Fruit fly (Drosophila melanogaster): ENCODE results near the gene CG17283.

The CG17283 gene

DNA sequence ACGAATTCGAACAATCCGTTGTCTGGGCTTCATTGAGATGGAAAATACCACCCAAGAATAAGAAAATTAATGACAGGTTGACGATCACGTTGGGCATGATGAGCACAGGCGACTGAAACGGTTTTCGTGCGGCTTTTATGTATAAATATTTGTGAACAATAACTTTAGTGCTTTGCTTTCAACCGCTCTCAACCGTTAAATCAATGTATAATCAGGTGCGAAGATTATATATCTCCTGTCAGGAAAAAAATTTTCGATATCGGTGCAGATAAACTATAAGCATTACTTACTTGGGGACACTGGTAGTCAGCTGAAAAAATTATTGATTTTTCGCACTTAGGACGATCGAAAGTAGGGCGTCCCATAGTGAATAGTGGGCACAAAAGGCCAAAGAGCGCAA is 2.7 kb upstream of the CG17283 start, which contains the start of gene CG42823:
Gene CG42823, minus strand, starts transcription at position 101 of the 400 bp plus-strand sequence.
- TF ChIP-seq Vsx2 (GFP tag; optimal IDR thresholded peaks at IDR 0.05; ENCODE audit: partially characterized antibody) = no peak
- TF ChIP-seq foxo (GFP tag; optimal IDR thresholded peaks at IDR 0.05) = no peak
- TF ChIP-seq Mio (GFP tag; optimal IDR thresholded peaks at IDR 0.05) = no peak
- TF ChIP-seq HLH106 (tag; optimal IDR thresholded peaks at IDR 0.05) = no peak
- no peak for TF ChIP-seq tai (GFP tag; optimal IDR thresholded peaks at IDR 0.05)
- TF ChIP-seq Hr78 (GFP tag; optimal IDR thresholded peaks at IDR 0.05) = no peak
- no peak for TF ChIP-seq sage (GFP tag; optimal IDR thresholded peaks at IDR 0.05)
- TF ChIP-seq Dfd (GFP tag; optimal IDR thresholded peaks at IDR 0.05) = no peak
- TF ChIP-seq Rel (GFP tag; optimal IDR thresholded peaks at IDR 0.05) = no peak
- no peak for TF ChIP-seq Rel (tag; optimal IDR thresholded peaks at IDR 0.05)
- no peak for TF ChIP-seq dsf (GFP tag; optimal IDR thresholded peaks at IDR 0.05; ENCODE audit: borderline replicate concordance)
- no peak for TF ChIP-seq Dif (GFP tag; optimal IDR thresholded peaks at IDR 0.05; ENCODE audit: partially characterized antibody)
- TF ChIP-seq pan (optimal IDR thresholded peaks at IDR 0.05) = no peak
- no peak for TF ChIP-seq ey (GFP tag; optimal IDR thresholded peaks at IDR 0.05)
- TF ChIP-seq Hr83 (GFP tag; optimal IDR thresholded peaks at IDR 0.05; ENCODE audit: poor library complexity, severe bottlenecking) = no peak

DNA sequence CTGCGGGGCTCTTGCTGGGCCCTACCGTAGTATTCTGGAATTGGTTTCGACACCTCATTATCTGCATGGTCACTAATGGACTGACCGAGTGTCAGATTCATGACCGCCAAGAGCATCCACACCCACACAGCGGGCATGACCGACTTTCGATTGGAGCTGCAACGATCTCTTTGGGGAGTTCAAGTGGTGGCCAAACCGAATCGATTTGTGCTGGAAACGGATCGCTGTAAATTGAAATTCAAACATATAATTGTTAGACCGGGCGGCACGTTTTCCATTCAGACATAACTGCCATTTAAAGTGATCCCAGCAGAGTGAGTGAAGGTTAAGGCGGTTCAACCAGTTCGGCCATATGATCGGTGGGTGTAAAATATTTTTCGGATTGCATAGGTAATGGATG is 1.3 kb upstream of the CG17283 start, which contains the start of the genes CG42824 and CG42798:
Gene CG42824, minus strand, starts transcription at position 101 of the 400 bp plus-strand sequence.
Gene CG42798, plus strand, starts transcription at position 268 of the 400 bp plus-strand sequence.
- TF ChIP-seq N (GFP tag; optimal IDR thresholded peaks at IDR 0.05) = no peak
- no peak for TF ChIP-seq Rel (GFP tag; optimal IDR thresholded peaks at IDR 0.05)
- no peak for TF ChIP-seq Rel (tag; optimal IDR thresholded peaks at IDR 0.05)
- TF ChIP-seq HLH106 (tag; optimal IDR thresholded peaks at IDR 0.05) = no peak
- TF ChIP-seq h (GFP tag; optimal IDR thresholded peaks at IDR 0.05) = no peak
- TF ChIP-seq jim (GFP tag; optimal IDR thresholded peaks at IDR 0.05) = no peak
- no peak for TF ChIP-seq Dif (GFP tag; optimal IDR thresholded peaks at IDR 0.05; ENCODE audit: partially characterized antibody)
- no peak for TF ChIP-seq sage (GFP tag; optimal IDR thresholded peaks at IDR 0.05)
- no peak for TF ChIP-seq usp (GFP tag; optimal IDR thresholded peaks at IDR 0.05)
- no peak for TF ChIP-seq lola (GFP tag; optimal IDR thresholded peaks at IDR 0.05)
- TF ChIP-seq psq (GFP tag; optimal IDR thresholded peaks at IDR 0.05) = no peak
- TF ChIP-seq CG32264 (GFP tag; optimal IDR thresholded peaks at IDR 0.05) = no peak
- TF ChIP-seq sv (GFP tag; optimal IDR thresholded peaks at IDR 0.05) = no peak
- TF ChIP-seq CG9705 (GFP tag; optimal IDR thresholded peaks at IDR 0.05) = no peak

DNA sequence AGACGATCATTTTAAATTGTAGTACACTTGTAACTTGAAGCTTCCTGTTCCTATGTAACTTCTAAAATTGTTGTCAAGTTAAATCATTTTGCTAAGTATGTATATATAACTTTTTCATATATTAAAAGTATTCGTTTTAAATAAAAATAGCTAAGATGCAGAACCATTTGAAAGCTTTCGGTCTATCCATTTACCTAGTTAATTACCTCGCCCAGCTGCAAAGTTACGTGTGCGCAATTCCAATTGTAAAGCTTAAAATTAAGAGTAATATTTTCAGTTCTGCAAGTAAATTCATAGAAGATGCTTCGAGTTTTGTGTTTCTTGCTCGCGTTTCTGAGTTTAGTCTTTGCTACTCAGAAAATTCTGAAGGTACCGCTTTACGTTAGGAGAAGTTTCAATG is 1.6 kb downstream of the CG17283 start, which contains the start of gene CG5860:
Gene CG5860, plus strand, starts transcription at position 301 of the 400 bp plus-strand sequence.
- TF ChIP-seq OdsH (GFP tag; optimal IDR thresholded peaks at IDR 0.05) (no peak), Myc (optimal IDR thresholded peaks at IDR 0.05) (no peak), foxo (GFP tag; optimal IDR thresholded peaks at IDR 0.05) (no peak), Dfd (GFP tag; optimal IDR thresholded peaks at IDR 0.05) (no peak), woc (GFP tag; optimal IDR thresholded peaks at IDR 0.05) (no peak), Jra (GFP tag; optimal IDR thresholded peaks at IDR 0.05) (no peak), lola (GFP tag; optimal IDR thresholded peaks at IDR 0.05) (no peak), fru (GFP tag; optimal IDR thresholded peaks at IDR 0.05) (no peak), Mio (GFP tag; optimal IDR thresholded peaks at IDR 0.05) (no peak), HLH106 (tag; optimal IDR thresholded peaks at IDR 0.05) (no peak), dsf (GFP tag; optimal IDR thresholded peaks at IDR 0.05; ENCODE audit: borderline replicate concordance) (no peak), dl (GFP tag; optimal IDR thresholded peaks at IDR 0.05; ENCODE audit: insufficient read depth in 1 of 2, partially characterized antibody in 2 of 2) (no peak)

DNA sequence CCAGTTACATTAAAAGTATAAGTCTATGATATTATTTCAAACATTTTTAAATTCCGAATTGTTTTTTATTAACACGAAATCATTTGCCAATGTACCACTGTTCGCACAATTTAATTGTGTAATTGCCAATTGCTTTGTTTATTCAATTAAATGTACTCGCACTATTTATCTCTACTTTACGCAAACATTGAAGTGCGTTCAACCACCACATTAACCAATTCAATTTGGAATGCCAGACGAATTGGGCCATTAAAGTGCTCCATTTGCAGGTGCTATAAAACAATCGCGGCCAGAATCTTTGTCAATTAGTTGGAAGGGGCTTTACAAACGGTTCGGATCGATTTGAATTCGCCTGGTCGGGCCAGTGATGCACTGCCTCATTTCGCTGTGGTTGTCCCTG is 3.1 kb downstream of the CG17283 start, which contains the start of gene CG5863:
Gene CG5863, plus strand, starts transcription at position 301 of the 400 bp plus-strand sequence.
- no peak for TF ChIP-seq GATAd (GFP tag; optimal IDR thresholded peaks at IDR 0.05)
- TF ChIP-seq fru (GFP tag; optimal IDR thresholded peaks at IDR 0.05) = no peak

- TF ChIP-seq Sp1 (GFP tag; optimal IDR thresholded peaks at IDR 0.05) (no peak), OdsH (GFP tag; optimal IDR thresholded peaks at IDR 0.05) (no peak), Hr78 (GFP tag; optimal IDR thresholded peaks at IDR 0.05) (no peak), CG9705 (GFP tag; optimal IDR thresholded peaks at IDR 0.05) (no peak), foxo (GFP tag; optimal IDR thresholded peaks at IDR 0.05) (no peak), Vsx2 (GFP tag; optimal IDR thresholded peaks at IDR 0.05; ENCODE audit: partially characterized antibody) (no peak), ey (GFP tag; optimal IDR thresholded peaks at IDR 0.05) (no peak), psq (GFP tag; optimal IDR thresholded peaks at IDR 0.05) (no peak), N (GFP tag; optimal IDR thresholded peaks at IDR 0.05) (no peak), Rel (GFP tag; optimal IDR thresholded peaks at IDR 0.05) (no peak), Rel (tag; optimal IDR thresholded peaks at IDR 0.05) (no peak), dmrt93B (GFP tag; optimal IDR thresholded peaks at IDR 0.05) (no peak)
Observed at dm6 chr3R:17412458-17413127, 4.9 kb downstream of the CG17283 start, which contains the start of gene CG42821. CG42821 (plus strand) TSS chr3R:17413077.
